Worm (Caenorhabditis elegans): ENCODE results near the gene M03C11.9.

The M03C11.9 gene

ce11 chrIII:10378899-10379298 lies 12.6 kb downstream of the M03C11.9 start (continued):
- TF ChIP-seq arid-1 (GFP tag; conservative IDR thresholded peaks at IDR 0.05) (no peak), daf-19 (GFP tag; conservative IDR thresholded peaks at IDR 0.05) (no peak), mdt-29 (GFP tag; IDR thresholded peaks at IDR 0.05) (no peak), cey-2 (tag; optimal IDR thresholded peaks at IDR 0.05; ENCODE audit: borderline replicate concordance, insufficient read depth) (no peak), mes-2 (tag; optimal IDR thresholded peaks at IDR 0.05; ENCODE audit: poor library complexity, severe bottlenecking) (no peak), unc-39 (tag; optimal IDR thresholded peaks at IDR 0.05) (no peak), tra-1 (GFP tag; IDR thresholded peaks at IDR 0.05) (no peak), dmd-8 (GFP tag; IDR thresholded peaks at IDR 0.05) (no peak), ceh-32 (tag; optimal IDR thresholded peaks at IDR 0.05; ENCODE audit: poor library complexity) (no peak), dmd-6 (GFP tag; IDR thresholded peaks at IDR 0.05) (peak; percentile 49), ctbp-1 (GFP tag; IDR thresholded peaks at IDR 0.05) (no peak), rbr-2 (tag; optimal IDR thresholded peaks at IDR 0.05) (no peak), F26F4.8 (GFP tag; conservative IDR thresholded peaks at IDR 0.05) (no peak), egl-27 (tag; optimal IDR thresholded peaks at IDR 0.05) (no peak), pha-4 (GFP tag; IDR thresholded peaks at IDR 0.05) (no peak), pha-4 (tag; optimal IDR thresholded peaks at IDR 0.05) (no peak), lin-13 (GFP tag; optimal IDR thresholded peaks at IDR 0.05) (no peak), ama-1 (optimal IDR thresholded peaks at IDR 0.05) (no peak), nhr-111 (GFP tag; optimal IDR thresholded peaks at IDR 0.05) (no peak), fos-1 (tag; optimal IDR thresholded peaks at IDR 0.05) (no peak)

ce11 chrIII:10376041-10376440 lies 15.5 kb downstream of the M03C11.9 start:
- TF ChIP-seq dmd-9 (GFP tag; IDR thresholded peaks at IDR 0.05), result no peak
- TF ChIP-seq dmd-6 (GFP tag; IDR thresholded peaks at IDR 0.05), result peak; percentile 20; the same call in 1 of the 2 replicates
- TF ChIP-seq zfp-3 (GFP tag; conservative IDR thresholded peaks at IDR 0.05), result no peak
- TF ChIP-seq set-16 (GFP tag; IDR thresholded peaks at IDR 0.05), result no peak
- TF ChIP-seq vab-7 (GFP tag; IDR thresholded peaks at IDR 0.05), result no peak
- TF ChIP-seq hif-1 (tag; optimal IDR thresholded peaks at IDR 0.05), result no peak
- peak; percentile 82 for TF ChIP-seq pqm-1 (tag; optimal IDR thresholded peaks at IDR 0.05)
- TF ChIP-seq ztf-11 (tag; optimal IDR thresholded peaks at IDR 0.05), result no peak
- TF ChIP-seq F37D6.2 (tag; optimal IDR thresholded peaks at IDR 0.05), result no peak
- TF ChIP-seq ctbp-1 (GFP tag; IDR thresholded peaks at IDR 0.05), result no peak
- TF ChIP-seq nhr-237 (tag; optimal IDR thresholded peaks at IDR 0.05), result no peak
- no peak for TF ChIP-seq dmd-8 (GFP tag; IDR thresholded peaks at IDR 0.05)
- no peak for TF ChIP-seq nhr-11 (tag; optimal IDR thresholded peaks at IDR 0.05)
- no peak for TF ChIP-seq nhr-42 (GFP tag; IDR thresholded peaks at IDR 0.05)
- no peak for TF ChIP-seq T26A8.4 (GFP tag; IDR thresholded peaks at IDR 0.05)
- peak; percentile 44 for TF ChIP-seq nhr-28 (tag; optimal IDR thresholded peaks at IDR 0.05)
- TF ChIP-seq lim-7 (GFP tag; IDR thresholded peaks at IDR 0.05), result no peak
- TF ChIP-seq daf-16 (GFP tag; optimal IDR thresholded peaks at IDR 0.05), result no peak
- TF ChIP-seq daf-16 (tag; optimal IDR thresholded peaks at IDR 0.05), result peak; percentile 54
- TF ChIP-seq unc-130 (GFP tag; optimal IDR thresholded peaks at IDR 0.05), result no peak
- TF ChIP-seq pha-4 (GFP tag; IDR thresholded peaks at IDR 0.05), result no peak
- no peak for TF ChIP-seq pha-4 (tag; optimal IDR thresholded peaks at IDR 0.05)
- TF ChIP-seq unc-39 (tag; optimal IDR thresholded peaks at IDR 0.05), result no peak
- no peak for TF ChIP-seq madf-5 (GFP tag; IDR thresholded peaks at IDR 0.05)
- TF ChIP-seq Y105C5A.15 (GFP tag; IDR thresholded peaks at IDR 0.05), result no peak
- no peak for TF ChIP-seq zag-1 (tag; optimal IDR thresholded peaks at IDR 0.05)
- TF ChIP-seq F49E8.2 (tag; optimal IDR thresholded peaks at IDR 0.05; ENCODE audit: borderline replicate concordance), result no peak
- no peak for TF ChIP-seq duxl-1 (tag; optimal IDR thresholded peaks at IDR 0.05; ENCODE audit: poor library complexity)
- peak; percentile 46 for TF ChIP-seq dve-1 (tag; optimal IDR thresholded peaks at IDR 0.05; ENCODE audit: insufficient read depth)
- peak; percentile 45 for TF ChIP-seq hlh-11 (tag; optimal IDR thresholded peaks at IDR 0.05)
- TF ChIP-seq php-3 (GFP tag; IDR thresholded peaks at IDR 0.05), result no peak
- no peak for TF ChIP-seq spr-1 (tag; optimal IDR thresholded peaks at IDR 0.05)
- no peak for TF ChIP-seq snpc-1.2 (GFP tag; IDR thresholded peaks at IDR 0.05)
